Worm (Caenorhabditis elegans): ENCODE data around the gene dve-1.

The dve-1 gene

DNA sequence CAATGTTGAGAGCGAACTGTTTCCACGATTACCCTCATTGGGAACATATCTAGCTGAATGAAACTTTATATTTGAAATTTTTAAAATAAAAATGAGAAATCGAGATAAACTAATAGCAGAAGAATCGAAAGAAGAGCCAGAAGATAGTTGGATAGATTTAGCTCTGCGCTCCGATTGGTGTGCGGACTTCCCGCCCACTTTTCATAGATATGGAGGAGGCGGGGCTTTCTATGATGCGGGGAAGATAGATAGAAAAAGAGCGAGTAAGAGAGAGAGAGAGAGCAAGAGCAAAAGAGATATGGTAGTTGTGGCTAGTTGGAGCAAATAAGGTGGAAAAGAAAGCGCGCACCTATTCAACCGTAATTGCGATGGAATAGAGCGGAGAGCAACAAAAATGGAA lies at the start of gene dve-1:
TSS of gene dve-1 (minus strand) at position 66 of the 400 bp plus-strand sequence.
- TF ChIP-seq egl-27 (tag; optimal IDR thresholded peaks at IDR 0.05) = no peak
- TF ChIP-seq nhr-12 (tag; optimal IDR thresholded peaks at IDR 0.05) = no peak
- TF ChIP-seq ZK546.5 (tag; optimal IDR thresholded peaks at IDR 0.05) = no peak
- TF ChIP-seq nfya-1 (tag; optimal IDR thresholded peaks at IDR 0.05; ENCODE audit: insufficient read depth) = peak; percentile 93

DNA sequence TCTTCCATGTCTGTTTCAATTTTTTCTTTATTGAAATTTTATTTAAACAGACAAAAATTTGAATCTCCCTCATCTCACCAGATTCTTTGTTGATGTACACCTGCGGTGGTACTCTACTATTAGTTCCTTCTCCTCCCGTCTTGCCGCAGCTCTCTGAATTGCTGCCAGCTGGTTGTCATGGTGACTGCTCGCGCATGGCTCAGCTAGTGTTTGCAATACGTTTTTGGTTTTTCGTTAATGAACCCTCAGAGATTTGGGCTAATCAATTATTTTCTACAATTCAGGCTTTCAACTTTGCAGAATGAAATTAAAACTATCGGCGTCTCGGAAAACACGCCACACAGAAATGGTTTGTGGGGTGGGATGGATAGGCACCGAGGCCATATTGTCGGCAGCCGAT lies 47.5 kb upstream of the dve-1 start, which contains the start of gene che-2:
TSS of gene che-2 (plus strand) at position 301 of the 400 bp plus-strand sequence.
- TF ChIP-seq ceh-16 (tag; optimal IDR thresholded peaks at IDR 0.05) (no peak), ztf-11 (tag; optimal IDR thresholded peaks at IDR 0.05) (no peak), nhr-237 (tag; optimal IDR thresholded peaks at IDR 0.05) (no peak), lin-15B (tag; optimal IDR thresholded peaks at IDR 0.05) (no peak), daf-12 (tag; optimal IDR thresholded peaks at IDR 0.05) (no peak), egl-27 (tag; optimal IDR thresholded peaks at IDR 0.05) (no peak), lin-39 (tag; optimal IDR thresholded peaks at IDR 0.05) (no peak), zag-1 (tag; optimal IDR thresholded peaks at IDR 0.05) (no peak), ZK546.5 (tag; optimal IDR thresholded peaks at IDR 0.05) (no peak)

DNA sequence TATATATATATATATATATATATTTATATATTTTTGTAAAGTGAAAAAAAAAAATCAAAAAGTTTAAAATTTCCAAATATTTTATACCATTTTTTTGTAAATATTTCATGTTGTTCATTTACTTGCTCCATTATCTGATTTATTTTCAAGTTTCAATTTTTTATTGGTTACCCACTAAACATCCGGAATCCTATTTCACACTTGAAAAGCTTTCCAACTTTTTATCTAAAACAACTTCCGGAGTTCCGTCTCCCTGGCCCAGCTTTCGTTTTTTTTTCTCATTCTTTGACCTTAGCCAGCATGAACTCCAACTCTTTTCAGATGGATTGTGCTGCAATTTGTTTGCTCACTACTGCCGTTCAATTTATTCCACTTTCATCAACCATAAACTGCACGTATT lies 42.6 kb upstream of the dve-1 start, which contains the start of gene F38G1.3:
TSS of gene F38G1.3 (plus strand) at position 301 of the 400 bp plus-strand sequence.
- TF ChIP-seq aly-2 (tag; optimal IDR thresholded peaks at IDR 0.05) = no peak
- TF ChIP-seq lin-39 (tag; optimal IDR thresholded peaks at IDR 0.05) = no peak
- TF ChIP-seq mdl-1 (tag; optimal IDR thresholded peaks at IDR 0.05) = no peak
- TF ChIP-seq nhr-12 (tag; optimal IDR thresholded peaks at IDR 0.05) = no peak
- TF ChIP-seq nhr-67 (tag; optimal IDR thresholded peaks at IDR 0.05) = no peak
- no peak for TF ChIP-seq nhr-28 (tag; optimal IDR thresholded peaks at IDR 0.05)
- TF ChIP-seq mml-1 (tag; optimal IDR thresholded peaks at IDR 0.05) = no peak
- no peak for TF ChIP-seq nhr-25 (tag; optimal IDR thresholded peaks at IDR 0.05)
- TF ChIP-seq zag-1 (tag; optimal IDR thresholded peaks at IDR 0.05) = no peak
- no peak for TF ChIP-seq nhr-76 (tag; optimal IDR thresholded peaks at IDR 0.05)
- TF ChIP-seq sea-2 (GFP tag; optimal IDR thresholded peaks at IDR 0.05) = no peak
- no peak for TF ChIP-seq nhr-11 (tag; optimal IDR thresholded peaks at IDR 0.05)
- no peak for TF ChIP-seq nhr-237 (tag; optimal IDR thresholded peaks at IDR 0.05)
- no peak for TF ChIP-seq lsy-12 (tag; optimal IDR thresholded peaks at IDR 0.05)

DNA sequence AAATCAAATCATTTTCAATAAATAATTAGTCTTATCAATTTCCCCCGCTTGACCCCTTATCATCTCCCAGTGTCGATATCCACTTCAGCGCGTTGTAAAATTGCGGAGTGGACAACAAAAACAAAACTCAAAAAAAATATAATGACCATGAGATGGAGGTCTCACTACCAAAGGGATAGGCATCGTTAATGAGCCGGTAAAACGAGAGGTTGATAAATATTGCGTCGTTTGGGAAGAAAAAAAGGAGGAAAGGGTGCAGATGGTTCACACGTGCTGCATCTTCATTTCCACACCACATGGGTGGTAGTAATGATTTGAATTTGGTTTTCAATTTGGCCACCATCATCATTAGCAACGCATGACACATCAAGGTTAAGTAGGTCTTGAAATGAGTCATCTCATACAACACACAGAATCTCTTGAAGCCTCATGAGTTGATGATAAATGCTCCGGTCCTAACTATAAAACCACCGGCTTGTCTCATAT lies 33.8 kb upstream of the dve-1 start:
- no peak for TF ChIP-seq unc-62 (GFP tag; optimal IDR thresholded peaks at IDR 0.05)
- no peak for TF ChIP-seq fos-1 (tag; optimal IDR thresholded peaks at IDR 0.05)

DNA sequence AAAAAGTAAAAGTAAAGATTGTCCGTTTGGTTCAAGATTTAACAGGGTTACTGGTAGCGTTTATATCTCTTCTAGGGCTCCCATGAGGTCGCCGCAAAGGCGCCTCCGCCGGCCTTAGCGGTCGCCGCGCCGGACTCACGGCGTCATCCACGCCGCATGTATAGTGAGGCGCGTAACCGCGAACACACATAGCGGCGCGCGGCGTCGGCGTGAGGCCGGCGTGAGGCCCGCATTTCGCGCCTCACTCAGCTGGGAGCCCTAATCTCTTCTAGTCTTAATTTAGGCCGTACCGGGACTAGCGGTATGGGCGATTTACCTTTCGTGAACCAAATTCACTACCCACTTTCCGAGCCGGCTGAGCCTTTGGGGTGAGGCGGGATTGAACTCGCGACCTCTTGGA lies 28.0 kb upstream of the dve-1 start:
- no peak for TF ChIP-seq ceh-16 (tag; optimal IDR thresholded peaks at IDR 0.05)
- TF ChIP-seq zag-1 (tag; optimal IDR thresholded peaks at IDR 0.05) = no peak
- TF ChIP-seq nhr-67 (tag; optimal IDR thresholded peaks at IDR 0.05) = no peak
- no peak for TF ChIP-seq elt-1 (tag; optimal IDR thresholded peaks at IDR 0.05)
- no peak for TF ChIP-seq lsy-12 (tag; optimal IDR thresholded peaks at IDR 0.05)
- no peak for TF ChIP-seq nhr-76 (tag; optimal IDR thresholded peaks at IDR 0.05)
- TF ChIP-seq fkh-2 (tag; optimal IDR thresholded peaks at IDR 0.05) = no peak
- TF ChIP-seq unc-62 (GFP tag; optimal IDR thresholded peaks at IDR 0.05) = no peak
- TF ChIP-seq nhr-77 (tag; optimal IDR thresholded peaks at IDR 0.05) = no peak
- TF ChIP-seq mdl-1 (tag; optimal IDR thresholded peaks at IDR 0.05) = no peak
- no peak for TF ChIP-seq nhr-237 (tag; optimal IDR thresholded peaks at IDR 0.05)
- TF ChIP-seq ztf-4 (tag; optimal IDR thresholded peaks at IDR 0.05) = no peak
- TF ChIP-seq lin-39 (tag; optimal IDR thresholded peaks at IDR 0.05) = no peak
- no peak for TF ChIP-seq eor-1 (tag; optimal IDR thresholded peaks at IDR 0.05)
- no peak for TF ChIP-seq ama-1 (optimal IDR thresholded peaks at IDR 0.05)
- TF ChIP-seq egl-5 (tag; optimal IDR thresholded peaks at IDR 0.05) = no peak
- no peak for TF ChIP-seq ztf-11 (tag; optimal IDR thresholded peaks at IDR 0.05)
- TF ChIP-seq nhr-28 (tag; optimal IDR thresholded peaks at IDR 0.05) = no peak
- TF ChIP-seq nhr-43 (tag; optimal IDR thresholded peaks at IDR 0.05; ENCODE audit: poor library complexity, severe bottlenecking) = no peak
- no peak for TF ChIP-seq ZK546.5 (tag; optimal IDR thresholded peaks at IDR 0.05)

DNA sequence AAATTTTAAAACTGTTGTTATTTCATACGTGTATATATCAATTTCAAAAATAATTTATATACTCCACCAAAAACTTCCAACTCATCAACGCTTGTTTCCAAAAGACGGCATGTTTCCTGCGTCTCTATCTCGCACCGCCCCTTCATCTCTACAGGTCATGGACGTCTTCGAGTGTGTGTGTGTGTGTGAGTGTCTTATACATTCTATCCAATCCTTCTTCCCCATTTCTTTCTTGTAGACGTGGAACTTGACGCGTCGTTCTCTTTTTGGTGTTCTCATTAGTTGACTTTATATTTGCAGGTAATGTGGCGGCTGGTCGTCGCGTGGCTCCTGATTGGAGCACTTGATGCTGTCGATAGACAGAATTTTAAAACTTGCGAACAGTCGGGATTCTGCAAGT lies 26.7 kb upstream of the dve-1 start, which contains the start of gene aagr-4:
TSS of gene aagr-4 (plus strand) at position 301 of the 400 bp plus-strand sequence.
- TF ChIP-seq mdl-1 (tag; optimal IDR thresholded peaks at IDR 0.05) = no peak
- peak; percentile 44 for TF ChIP-seq nhr-23 (tag; optimal IDR thresholded peaks at IDR 0.05)
- no peak for TF ChIP-seq sea-2 (GFP tag; optimal IDR thresholded peaks at IDR 0.05)
- TF ChIP-seq ceh-9 (tag; optimal IDR thresholded peaks at IDR 0.05) = no peak
- no peak for TF ChIP-seq ceh-82 (tag; optimal IDR thresholded peaks at IDR 0.05)
- TF ChIP-seq elt-3 (tag; optimal IDR thresholded peaks at IDR 0.05) = peak in 1 of 3 experiments; percentile 23
- no peak for TF ChIP-seq unc-62 (GFP tag; optimal IDR thresholded peaks at IDR 0.05)
- TF ChIP-seq nhr-67 (tag; optimal IDR thresholded peaks at IDR 0.05) = no peak
- no peak for TF ChIP-seq R02D3.7 (tag; optimal IDR thresholded peaks at IDR 0.05)

Data from whole organism, L3 larva.